Worm (Caenorhabditis elegans): ENCODE data around the gene K03A1.4.

DNA sequence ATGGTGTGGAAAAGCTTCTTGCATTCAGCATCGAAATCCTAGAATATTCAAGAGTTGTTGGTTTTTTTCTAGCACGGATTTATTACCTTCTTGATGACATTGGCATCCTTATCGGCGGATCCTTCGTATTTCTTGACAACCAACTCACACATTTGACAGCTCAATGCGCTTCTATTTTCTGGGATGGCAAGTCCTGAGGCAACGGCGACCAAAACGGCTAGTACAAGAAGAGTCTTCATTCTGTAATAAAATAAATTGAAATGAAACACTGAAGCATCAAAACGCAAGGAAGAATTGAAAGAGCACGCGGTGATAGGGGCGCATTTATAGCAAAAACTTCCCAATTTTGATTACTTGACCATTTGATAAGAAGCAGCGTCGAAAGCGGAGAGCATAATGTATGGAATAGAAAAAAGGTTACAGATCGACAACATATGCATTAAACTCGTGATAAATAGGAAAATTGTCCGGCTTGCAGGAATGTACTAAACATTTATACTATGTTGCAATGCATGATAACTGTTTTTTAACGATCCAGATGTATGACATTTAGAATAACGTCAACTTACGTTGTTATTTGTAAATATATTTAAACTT is 21.7 kb upstream of the K03A1.4 start, which contains the start of gene spp-5:
- TF ChIP-seq unc-86 (tag; optimal IDR thresholded peaks at IDR 0.05) (no peak), ama-1 (optimal IDR thresholded peaks at IDR 0.05) (no peak), nhr-11 (tag; optimal IDR thresholded peaks at IDR 0.05) (no peak), elt-2 (tag; optimal IDR thresholded peaks at IDR 0.05) (peak; percentile 22), dve-1 (tag; optimal IDR thresholded peaks at IDR 0.05) (no peak), dmd-4 (tag; optimal IDR thresholded peaks at IDR 0.05; ENCODE audit: borderline replicate concordance) (no peak), ceh-34 (tag; optimal IDR thresholded peaks at IDR 0.05) (no peak), ahr-1 (tag; optimal IDR thresholded peaks at IDR 0.05) (no peak), ceh-9 (tag; optimal IDR thresholded peaks at IDR 0.05) (no peak), tbx-2 (tag; optimal IDR thresholded peaks at IDR 0.05) (no peak), lim-6 (tag; optimal IDR thresholded peaks at IDR 0.05) (no peak), nhr-232 (tag; optimal IDR thresholded peaks at IDR 0.05) (no peak)

Data from whole organism, late embryonic.